Fruit fly (Drosophila melanogaster): ENCODE measurements around the gene rux.

- no peak for TF ChIP-seq pan (optimal IDR thresholded peaks at IDR 0.05)
- TF ChIP-seq br (GFP tag; optimal IDR thresholded peaks at IDR 0.05) = no peak
- no peak for TF ChIP-seq psq (GFP tag; optimal IDR thresholded peaks at IDR 0.05)
- TF ChIP-seq Vsx2 (GFP tag; optimal IDR thresholded peaks at IDR 0.05; ENCODE audit: partially characterized antibody) = no peak
- TF ChIP-seq sv (GFP tag; optimal IDR thresholded peaks at IDR 0.05) = no peak
Measured at dm6 chrX:6003830-6004229, 33.8 kb downstream of the rux start.

Data from whole organism, wandering third instar larva.